Fruit fly (Drosophila melanogaster) whole organism, embryonic: ENCODE data around the gene CG32425.
A peak's percentile ranks its signal among the peaks of the same experiment; 100 is the strongest.

Source experiments
- CG12155 ChIP-seq: fragments of 200-800 bp; sonication (Bioruptor generic); optimal IDR thresholded peaks from 3 replicates; lab custom pipeline; 2016; ENCODE audit warnings: missing biosample characterization, missing genetic modification characterization
- CG14965 ChIP-seq: fragments of 200-800 bp; sonication (Bioruptor generic); optimal IDR thresholded peaks from 2 replicates; lab custom pipeline; 2016; ENCODE audit warnings: missing biosample characterization, missing genetic modification characterization, borderline replicate concordance
- Hr39 ChIP-seq: fragments of >200 bp; optimal IDR thresholded peaks from 2 replicates; lab custom pipeline; 2017
- Max ChIP-seq: fragments of 200-800 bp; sonication (Bioruptor generic); optimal IDR thresholded peaks from 2 replicates; lab custom pipeline; 2016; ENCODE audit warnings: missing biosample characterization, mild to moderate bottlenecking, missing genetic modification characterization

- TF ChIP-seq CG14965 (GFP tag; lab: Kevin White, UChicago) = peak; percentile 29
- TF ChIP-seq Max (GFP tag; lab: Kevin White, UChicago) = peak; percentile 6
- TF ChIP-seq CG12155 (GFP tag; lab: Kevin White, UChicago) = no peak
- no peak for TF ChIP-seq Hr39 (lab: Kevin White, UChicago)
Observed at dm6 chr3L:20471499-20472313, 25.4 kb upstream of the CG32425 start.
